Fruit fly (Drosophila melanogaster) whole organism, embryonic: ENCODE results near the gene Rnmt.

Experiments used
- Adf1 ChIP-seq: fragments of 200-800 bp; sonication (Bioruptor generic); IDR thresholded peaks from 2 replicates; pipeline ENCODE4 v1.3.6; 2022; ENCODE audit warnings: missing biosample characterization, missing genetic modification characterization
- Atf3 ChIP-seq: fragments of 200-800 bp; sonication (Bioruptor generic); optimal IDR thresholded peaks from 3 replicates; lab custom pipeline; 2016; ENCODE audit warnings: missing biosample characterization, missing genetic modification characterization
- Bdp1 ChIP-seq: fragments of 200-800 bp; sonication (Bioruptor generic); optimal IDR thresholded peaks from 3 replicates; lab custom pipeline; 2016; ENCODE audit warnings: missing biosample characterization, missing genetic modification characterization
- Bgb ChIP-seq: fragments of 200-800 bp; sonication (Bioruptor generic); IDR thresholded peaks from 2 replicates; pipeline ENCODE4 v1.3.6; 2022; ENCODE audit warnings: missing biosample characterization, missing genetic modification characterization; ENCODE audit not compliant: partially characterized antibody
- CG10274 ChIP-seq: fragments of 200-800 bp; sonication (Bioruptor generic); optimal IDR thresholded peaks from 3 replicates; lab custom pipeline; 2017; ENCODE audit warnings: missing biosample characterization, mild to moderate bottlenecking, missing genetic modification characterization
- CG10321 ChIP-seq: fragments of 200-800 bp; sonication (Bioruptor generic); IDR thresholded peaks from 2 replicates; pipeline ENCODE4 v1.3.6; 2022; ENCODE audit warnings: missing biosample characterization, missing genetic modification characterization
- CG12155 ChIP-seq: fragments of 200-800 bp; sonication (Bioruptor generic); optimal IDR thresholded peaks from 3 replicates; lab custom pipeline; 2016; ENCODE audit warnings: missing biosample characterization, missing genetic modification characterization
- CG12391 ChIP-seq: fragments of 200-800 bp; sonication (Bioruptor generic); optimal IDR thresholded peaks from 3 replicates; lab custom pipeline; 2018; ENCODE audit warnings: missing biosample characterization, mild to moderate bottlenecking, missing genetic modification characterization, moderate library complexity
- CG12942 ChIP-seq: fragments of 200-800 bp; sonication (Bioruptor generic); optimal IDR thresholded peaks from 3 replicates; lab custom pipeline; 2016; ENCODE audit warnings: missing biosample characterization, missing genetic modification characterization
- CG13296 ChIP-seq: fragments of 200-800 bp; sonication (Bioruptor generic); optimal IDR thresholded peaks from 3 replicates; lab custom pipeline; 2018; ENCODE audit warnings: missing biosample characterization, mild to moderate bottlenecking, missing genetic modification characterization
- CG14710 ChIP-seq: fragments of 200-800 bp; sonication (Bioruptor generic); optimal IDR thresholded peaks from 3 replicates; lab custom pipeline; 2019; ENCODE audit warnings: missing biosample characterization, mild to moderate bottlenecking, missing genetic modification characterization, moderate library complexity
- CG15269 ChIP-seq: fragments of 200-800 bp; sonication (Bioruptor generic); optimal IDR thresholded peaks from 2 replicates; lab custom pipeline; 2018; ENCODE audit warnings: missing biosample characterization, mild to moderate bottlenecking, missing genetic modification characterization, moderate library complexity
- CG15514 ChIP-seq: fragments of 200-800 bp; sonication (Bioruptor generic); optimal IDR thresholded peaks from 3 replicates; lab custom pipeline; 2017; ENCODE audit warnings: missing biosample characterization, missing genetic modification characterization, mild to moderate bottlenecking, moderate library complexity, missing genetic modification reagents
- CG2120 ChIP-seq: fragments of 200-800 bp; sonication (Bioruptor generic); optimal IDR thresholded peaks from 3 replicates; lab custom pipeline; 2016; ENCODE audit warnings: missing biosample characterization, missing genetic modification characterization
- CG30403 ChIP-seq: fragments of 200-800 bp; sonication (Bioruptor generic); optimal IDR thresholded peaks from 3 replicates; lab custom pipeline; 2016; ENCODE audit warnings: missing biosample characterization, missing genetic modification characterization
- CG3065 ChIP-seq: fragments of 200-800 bp; sonication (Bioruptor generic); optimal IDR thresholded peaks from 2 replicates; lab custom pipeline; 2016; ENCODE audit warnings: missing biosample characterization, missing genetic modification characterization
- CG31441 ChIP-seq: fragments of 200-800 bp; sonication (Bioruptor generic); IDR thresholded peaks from 2 replicates; pipeline ENCODE4 v1.3.6; 2022; ENCODE audit warnings: missing biosample characterization, missing genetic modification characterization
- CG4360 ChIP-seq: fragments of 200-800 bp; sonication (Bioruptor generic); IDR thresholded peaks from 2 replicates; pipeline ENCODE4 v1.3.6; 2022; ENCODE audit warnings: missing biosample characterization, missing genetic modification characterization
- CG6272 ChIP-seq: fragments of 200-800 bp; sonication (Bioruptor generic); IDR thresholded peaks from 2 replicates; pipeline ENCODE4 v1.3.6; 2022; ENCODE audit warnings: missing biosample characterization, missing genetic modification characterization
- CG7745 ChIP-seq: fragments of 200-800 bp; sonication (Bioruptor generic); optimal IDR thresholded peaks from 2 replicates; lab custom pipeline; 2018; ENCODE audit warnings: missing biosample characterization, mild to moderate bottlenecking, missing genetic modification characterization, moderate library complexity
- CG8478 ChIP-seq: fragments of >200 bp; optimal IDR thresholded peaks from 2 replicates; lab custom pipeline; 2018
- CG9609 ChIP-seq: fragments of 200-800 bp; sonication (Bioruptor generic); optimal IDR thresholded peaks from 3 replicates; lab custom pipeline; 2016; ENCODE audit warnings: missing biosample characterization, missing genetic modification characterization
- E2f2 ChIP-seq: fragments of 200-800 bp; sonication (Bioruptor generic); IDR thresholded peaks from 2 replicates; pipeline ENCODE4 v1.3.6; 2022; ENCODE audit warnings: missing biosample characterization, missing genetic modification characterization
- Fer3 ChIP-seq: fragments of 200-800 bp; sonication (Bioruptor generic); optimal IDR thresholded peaks from 2 replicates; lab custom pipeline; 2018; ENCODE audit warnings: missing biosample characterization, mild to moderate bottlenecking, missing genetic modification characterization, moderate library complexity
- HHEX ChIP-seq: fragments of 200-800 bp; sonication (Bioruptor generic); optimal IDR thresholded peaks from 3 replicates; lab custom pipeline; 2017; ENCODE audit warnings: missing biosample characterization, mild to moderate bottlenecking, missing genetic modification characterization, missing genetic modification reagents
- HLH3B ChIP-seq: fragments of 200-800 bp; sonication (Bioruptor generic); IDR thresholded peaks from 2 replicates; pipeline ENCODE4 v1.3.6; 2022; ENCODE audit warnings: missing biosample characterization, missing genetic modification characterization
- Hey ChIP-seq: fragments of 200-800 bp; sonication (Bioruptor generic); optimal IDR thresholded peaks from 3 replicates; lab custom pipeline; 2018; ENCODE audit warnings: missing biosample characterization, mild to moderate bottlenecking, missing genetic modification characterization
- Oli ChIP-seq: fragments of 200-800 bp; sonication (Bioruptor generic); optimal IDR thresholded peaks from 2 replicates; lab custom pipeline; 2018; ENCODE audit warnings: missing biosample characterization, mild to moderate bottlenecking, missing genetic modification characterization, moderate library complexity
- Ptx1 ChIP-seq: fragments of 200-800 bp; sonication (Bioruptor generic); IDR thresholded peaks from 2 replicates; pipeline ENCODE4 v1.3.6; 2022; ENCODE audit warnings: missing biosample characterization, missing genetic modification characterization
- Scr ChIP-seq: fragments of 200-800 bp; sonication (Bioruptor generic); IDR thresholded peaks from 2 replicates; pipeline ENCODE4 v1.3.6; 2022; ENCODE audit warnings: missing biosample characterization, missing genetic modification characterization; ENCODE audit not compliant: partially characterized antibody
- ab ChIP-seq: fragments of 200-800 bp; sonication (Bioruptor generic); optimal IDR thresholded peaks from 2 replicates; lab custom pipeline; 2016; ENCODE audit warnings: missing biosample characterization, missing genetic modification characterization
- cwo ChIP-seq: fragments of 200-800 bp; sonication (Bioruptor generic); optimal IDR thresholded peaks from 3 replicates; lab custom pipeline; 2017; ENCODE audit warnings: missing biosample characterization, missing genetic modification characterization, mild to moderate bottlenecking, moderate library complexity, missing genetic modification reagents
- fd102C ChIP-seq: fragments of 200-800 bp; sonication (Bioruptor generic); optimal IDR thresholded peaks from 2 replicates; lab custom pipeline; 2018; ENCODE audit warnings: missing biosample characterization, mild to moderate bottlenecking, missing genetic modification characterization, moderate library complexity
- fu2 ChIP-seq: fragments of 200-800 bp; sonication (Bioruptor generic); optimal IDR thresholded peaks from 2 replicates; lab custom pipeline; 2016; ENCODE audit warnings: missing biosample characterization, missing genetic modification characterization
- gfzf ChIP-seq: fragments of 200-800 bp; sonication (Bioruptor generic); optimal IDR thresholded peaks from 2 replicates; lab custom pipeline; 2016; ENCODE audit warnings: missing biosample characterization, mild to moderate bottlenecking, missing genetic modification characterization, moderate library complexity
- gt ChIP-seq: fragments of 200-800 bp; sonication (Bioruptor generic); IDR thresholded peaks from 2 replicates; pipeline ENCODE4 v1.3.6; 2022; ENCODE audit warnings: missing biosample characterization, missing genetic modification characterization
- insv ChIP-seq, 2 experiments: fragments of 200-800 bp; sonication (Bioruptor generic); optimal IDR thresholded peaks; 3 replicates each; lab custom pipeline; 2016 to 2018; ENCODE audit warnings: missing biosample characterization in 2 of 2, missing genetic modification characterization in 2 of 2
- jumu ChIP-seq: fragments of 200-800 bp; sonication (Bioruptor generic); optimal IDR thresholded peaks from 3 replicates; lab custom pipeline; 2016; ENCODE audit warnings: missing biosample characterization, missing genetic modification characterization
- mam ChIP-seq: fragments of 200-800 bp; sonication (Bioruptor generic); optimal IDR thresholded peaks from 3 replicates; lab custom pipeline; 2016; ENCODE audit warnings: missing biosample characterization, missing genetic modification characterization
- nau ChIP-seq: fragments of 200-800 bp; sonication (Bioruptor generic); optimal IDR thresholded peaks from 3 replicates; lab custom pipeline; 2017; ENCODE audit warnings: missing biosample characterization, mild to moderate bottlenecking, missing genetic modification characterization, missing genetic modification reagents
- nerfin-2 ChIP-seq: fragments of 200-800 bp; sonication (Bioruptor generic); IDR thresholded peaks from 2 replicates; pipeline ENCODE4 v1.3.6; 2022; ENCODE audit warnings: missing biosample characterization, missing genetic modification characterization; ENCODE audit not compliant: partially characterized antibody
- pzg ChIP-seq: fragments of 200-800 bp; sonication (Bioruptor generic); optimal IDR thresholded peaks from 3 replicates; lab custom pipeline; 2018; ENCODE audit warnings: missing biosample characterization, mild to moderate bottlenecking, missing genetic modification characterization, moderate library complexity
- sima ChIP-seq: fragments of 200-800 bp; sonication (Bioruptor generic); optimal IDR thresholded peaks from 2 replicates; lab custom pipeline; 2016; ENCODE audit warnings: missing biosample characterization, missing genetic modification characterization
- sug ChIP-seq: fragments of 200-800 bp; optimal IDR thresholded peaks from 2 replicates; lab custom pipeline; 2019; ENCODE audit warnings: missing biosample characterization, mild to moderate bottlenecking, missing genetic modification characterization, moderate library complexity
- ttk ChIP-seq: fragments of 200-800 bp; sonication (Bioruptor generic); IDR thresholded peaks from 2 replicates; pipeline ENCODE4 v2.1.2; 2022; ENCODE audit warnings: missing biosample characterization, missing genetic modification characterization
- tup ChIP-seq: fragments of 200-800 bp; sonication (Bioruptor generic); optimal IDR thresholded peaks from 2 replicates; lab custom pipeline; 2016; ENCODE audit warnings: missing biosample characterization, mild to moderate bottlenecking, missing genetic modification characterization, moderate library complexity
- usp ChIP-seq: fragments of >200 bp; optimal IDR thresholded peaks from 2 replicates; lab custom pipeline; 2017; ENCODE audit warnings: missing biosample characterization, missing genetic modification characterization
- vfl ChIP-seq: fragments of 200-800 bp; sonication (Bioruptor generic); optimal IDR thresholded peaks from 2 replicates; lab custom pipeline; 2016; ENCODE audit warnings: missing biosample characterization, missing genetic modification characterization

Gene Rnmt

DNA sequence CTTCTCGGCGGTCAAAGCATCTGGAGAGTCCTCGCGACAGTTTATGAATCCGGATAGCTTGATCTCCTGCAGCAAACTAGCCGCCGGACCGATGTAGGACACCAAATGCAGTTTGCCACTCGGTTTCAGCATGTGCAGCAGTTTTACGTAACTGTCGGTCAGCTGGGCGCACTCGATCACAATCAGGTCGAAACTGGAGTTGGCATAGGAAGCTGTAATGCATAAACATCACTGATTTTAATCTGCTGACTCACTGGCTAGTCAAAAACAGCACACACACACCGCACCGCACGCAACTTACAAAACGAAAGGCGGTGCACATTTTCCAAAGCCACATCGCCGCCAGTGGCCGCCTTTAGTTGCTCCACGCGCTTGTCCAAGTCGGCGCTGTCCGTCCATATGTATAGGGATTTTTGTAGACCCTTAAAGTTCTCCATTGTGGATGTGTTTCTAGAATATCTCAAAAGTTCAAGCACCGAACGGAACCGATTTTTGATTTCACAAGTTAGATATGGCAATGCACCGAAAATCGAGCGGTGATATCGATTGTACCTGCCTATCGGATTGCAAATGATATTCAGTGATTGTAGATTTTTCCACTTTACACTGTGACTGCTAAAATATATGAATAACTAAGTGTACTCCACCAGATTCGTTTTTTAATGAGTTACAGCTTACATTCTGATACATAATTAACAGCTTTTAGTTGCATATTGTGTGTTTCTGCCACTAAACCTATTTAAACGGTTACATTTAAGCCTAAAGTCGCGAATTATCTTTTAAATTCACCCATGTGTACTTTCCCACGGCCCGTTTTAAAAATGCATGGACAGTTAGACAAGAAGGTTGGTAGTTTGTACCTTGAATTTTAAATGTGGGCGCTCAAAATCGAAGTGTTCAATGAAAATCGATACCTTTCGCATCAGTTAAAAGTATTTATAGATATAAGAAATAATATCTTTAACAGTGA is 28.9 kb downstream of the Rnmt start, which contains the start of gene CIAPIN1 (continued):
- no peak for TF ChIP-seq Fer3 (tag; lab: Kevin White, UChicago)
- no peak for TF ChIP-seq gt (GFP tag; lab: Robert Waterston, UW)
- no peak for TF ChIP-seq Bdp1 (GFP tag; lab: Kevin White, UChicago)
- no peak for TF ChIP-seq CG7745 (tag; lab: Kevin White, UChicago)
- no peak for TF ChIP-seq nau (GFP tag; lab: Kevin White, UChicago)
- TF ChIP-seq insv (GFP tag; optimal IDR thresholded peaks at IDR 0.05; lab: Kevin White, UChicago): no peak
- peak; percentile 83 for TF ChIP-seq CG15514 (GFP tag; lab: Kevin White, UChicago)
- TF ChIP-seq CG31441 (GFP tag; lab: Robert Waterston, UW): no peak; the same call in 1 of the 2 replicates
- no peak for TF ChIP-seq sug (tag; lab: Kevin White, UChicago)
- no peak for TF ChIP-seq CG10274 (GFP tag; lab: Kevin White, UChicago)
- TF ChIP-seq Bgb (GFP tag; lab: Robert Waterston, UW): peak; percentile 52
- TF ChIP-seq cwo: no peak
- peak; percentile 66 for TF ChIP-seq nerfin-2 (GFP tag; lab: Robert Waterston, UW)
- TF ChIP-seq Ptx1 (GFP tag; lab: Robert Waterston, UW): no peak
- peak; percentile 29 for TF ChIP-seq pzg (GFP tag; lab: Kevin White, UChicago)
- no peak for TF ChIP-seq fu2 (GFP tag; lab: Kevin White, UChicago)
- no peak for TF ChIP-seq HHEX (GFP tag; lab: Kevin White, UChicago)
- peak; percentile 8; the same call in 1 of the 2 replicates for TF ChIP-seq E2f2
- no peak for TF ChIP-seq CG9609 (GFP tag; lab: Kevin White, UChicago)
- no peak for TF ChIP-seq CG30403 (GFP tag; lab: Kevin White, UChicago)

DNA sequence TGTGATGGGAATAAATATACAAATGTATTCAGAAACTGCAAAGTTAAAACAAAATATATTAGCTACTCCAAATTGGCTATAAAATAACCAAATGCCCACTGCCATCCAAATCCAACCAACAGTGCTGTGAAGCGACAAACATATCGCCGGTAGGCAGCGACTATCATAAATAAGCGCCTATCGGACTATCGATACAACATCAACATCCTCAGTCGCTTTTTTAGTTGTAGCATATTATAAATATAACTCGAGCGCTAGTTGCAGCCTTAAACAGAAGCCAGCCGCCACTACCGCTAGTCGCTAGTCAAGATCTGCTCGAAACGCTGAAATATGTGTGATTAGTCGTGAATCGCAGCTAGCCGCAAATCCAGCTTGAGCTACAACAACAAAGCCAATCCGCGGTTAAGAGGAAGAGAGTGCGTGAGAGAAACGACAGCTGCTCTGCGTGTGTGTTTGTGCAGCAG is 29.6 kb downstream of the Rnmt start:
- TF ChIP-seq sima (GFP tag; lab: Kevin White, UChicago): no peak
- TF ChIP-seq CG3065 (GFP tag; lab: Kevin White, UChicago): peak; percentile 1
- TF ChIP-seq Bgb (GFP tag; lab: Robert Waterston, UW): peak; percentile 94
- TF ChIP-seq CG14710 (tag; lab: Kevin White, UChicago): peak; percentile 25
- TF ChIP-seq CG13296 (GFP tag; lab: Kevin White, UChicago): no peak
- no peak for TF ChIP-seq tup
- TF ChIP-seq vfl (GFP tag; lab: Kevin White, UChicago): peak; percentile 26
- no peak for TF ChIP-seq Oli
- no peak for TF ChIP-seq Atf3 (GFP tag; lab: Kevin White, UChicago)
- peak; percentile 26 for TF ChIP-seq CG12155
- TF ChIP-seq CG4360 (GFP tag; lab: Robert Waterston, UW): peak; percentile 92
- peak; percentile 46 for TF ChIP-seq mam (GFP tag; lab: Kevin White, UChicago)
- TF ChIP-seq usp (GFP tag; lab: Kevin White, UChicago): no peak
- no peak for TF ChIP-seq CG12391 (tag; lab: Kevin White, UChicago)
- no peak for TF ChIP-seq Hey
- no peak for TF ChIP-seq fd102C
- TF ChIP-seq CG15269 (tag; lab: Kevin White, UChicago): no peak
- TF ChIP-seq CG10321 (GFP tag; lab: Robert Waterston, UW): no peak
- peak; percentile 60 for TF ChIP-seq CG2120
- TF ChIP-seq jumu (GFP tag; lab: Kevin White, UChicago): no peak
- no peak for TF ChIP-seq ab
- TF ChIP-seq HLH3B: no peak
- no peak for TF ChIP-seq CG8478
- TF ChIP-seq CG12942 (GFP tag; lab: Kevin White, UChicago): no peak
- peak; percentile 11 for TF ChIP-seq gfzf
- TF ChIP-seq Adf1 (GFP tag; lab: Robert Waterston, UW): no peak; the same call in 1 of the 2 replicates
- peak; percentile 83 for TF ChIP-seq Scr (GFP tag; lab: Robert Waterston, UW)
- TF ChIP-seq CG6272 (GFP tag; lab: Robert Waterston, UW): peak; percentile 55; the same call in 1 of the 2 replicates
- no peak for TF ChIP-seq ttk (GFP tag; lab: Robert Waterston, UW)
